Fruit fly (Drosophila melanogaster): ENCODE data around the gene CG31373.

CG31373 gene

DNA sequence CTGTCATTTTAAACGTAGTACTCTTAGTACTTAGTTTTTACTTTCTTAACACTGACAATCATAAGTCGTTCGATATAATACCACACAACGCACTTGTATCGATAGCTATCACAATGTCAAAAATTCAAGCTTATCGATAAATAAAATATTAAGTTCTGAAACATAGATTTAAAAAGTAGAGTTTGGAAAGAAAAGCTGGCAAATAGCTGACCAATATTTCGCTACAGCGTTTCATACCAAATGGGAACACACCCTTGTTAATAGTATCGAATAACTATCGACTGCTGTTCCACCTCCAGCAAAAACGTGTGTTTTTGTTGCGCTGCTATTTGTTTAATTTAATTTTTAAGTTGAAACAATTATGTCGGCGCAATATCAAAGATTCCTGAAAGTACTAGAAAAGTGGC, 12.8 kb downstream of the CG31373 start, which contains the start of the genes pug, CG14683 and CG46459 (continued):
- TF ChIP-seq ap (GFP tag; IDR thresholded peaks at IDR 0.05): no peak
- TF ChIP-seq NfI (GFP tag; optimal IDR thresholded peaks at IDR 0.05): peak; percentile 10
- peak; percentile 48 for TF ChIP-seq HLH54F (GFP tag; optimal IDR thresholded peaks at IDR 0.05)
- TF ChIP-seq CG34224 (GFP tag; IDR thresholded peaks at IDR 0.05; ENCODE audit: partially characterized antibody): peak; percentile 98
- TF ChIP-seq CG13424 (tag; optimal IDR thresholded peaks at IDR 0.05): no peak
- TF ChIP-seq CG2889 (GFP tag; IDR thresholded peaks at IDR 0.05): no peak
- TF ChIP-seq CG1233 (GFP tag; optimal IDR thresholded peaks at IDR 0.05): no peak
- 0 out of 2 replicates have a peak, but pooled peaks have one; percentile 11 for TF ChIP-seq CG6689 (GFP tag; IDR thresholded peaks at IDR 0.05)
- peak; percentile 35; the same call in 1 of the 2 replicates for TF ChIP-seq MBD-R2 (GFP tag; IDR thresholded peaks at IDR 0.05)
- TF ChIP-seq sisA (GFP tag; IDR thresholded peaks at IDR 0.05): 0 out of 2 replicates have a peak, but pooled peaks have one; percentile 6
- peak; percentile 8 for TF ChIP-seq CG8388 (GFP tag; optimal IDR thresholded peaks at IDR 0.05)
- peak; percentile 90 for TF ChIP-seq ato (GFP tag; IDR thresholded peaks at IDR 0.05; ENCODE audit: partially characterized antibody)
- TF ChIP-seq Chrac-16 (GFP tag; optimal IDR thresholded peaks at IDR 0.05): peak; percentile 8
- TF ChIP-seq hth (optimal IDR thresholded peaks at IDR 0.05): no peak
- TF ChIP-seq Vsx1 (GFP tag; optimal IDR thresholded peaks at IDR 0.05): no peak
- TF ChIP-seq Usf (GFP tag; optimal IDR thresholded peaks at IDR 0.05): no peak
- TF ChIP-seq CG6654 (GFP tag; optimal IDR thresholded peaks at IDR 0.05): no peak
- no peak for TF ChIP-seq CG12769 (tag; optimal IDR thresholded peaks at IDR 0.05)
- TF ChIP-seq Max (GFP tag; optimal IDR thresholded peaks at IDR 0.05): peak; percentile 25
- TF ChIP-seq tll (GFP tag; optimal IDR thresholded peaks at IDR 0.05): no peak
- peak; percentile 98 for TF ChIP-seq knrl (GFP tag; IDR thresholded peaks at IDR 0.05; ENCODE audit: partially characterized antibody)
- TF ChIP-seq Nf-YA (GFP tag; IDR thresholded peaks at IDR 0.05): no peak
- peak; percentile 95 for TF ChIP-seq Bgb (GFP tag; IDR thresholded peaks at IDR 0.05; ENCODE audit: partially characterized antibody)
- no peak for TF ChIP-seq CG4328 (GFP tag; optimal IDR thresholded peaks at IDR 0.05)
- TF ChIP-seq CG18011 (GFP tag; optimal IDR thresholded peaks at IDR 0.05): peak; percentile 2
- TF ChIP-seq MESR4 (GFP tag; optimal IDR thresholded peaks at IDR 0.05): peak; percentile 45
- peak; percentile 70 for TF ChIP-seq CG9932 (GFP tag; IDR thresholded peaks at IDR 0.05)
- TF ChIP-seq CG10979 (tag; optimal IDR thresholded peaks at IDR 0.05): no peak
- no peak for TF ChIP-seq tup (GFP tag; optimal IDR thresholded peaks at IDR 0.05)
- TF ChIP-seq onecut (GFP tag; IDR thresholded peaks at IDR 0.05): no peak
- TF ChIP-seq Ets97D (GFP tag; optimal IDR thresholded peaks at IDR 0.05): peak; percentile 80
- TF ChIP-seq gcm (GFP tag; optimal IDR thresholded peaks at IDR 0.05): no peak
- no peak for TF ChIP-seq CG17912 (GFP tag; optimal IDR thresholded peaks at IDR 0.05)
- TF ChIP-seq dmrt11E (tag; optimal IDR thresholded peaks at IDR 0.05): peak; percentile 26
- no peak for TF ChIP-seq slp2 (GFP tag; optimal IDR thresholded peaks at IDR 0.05)
- TF ChIP-seq CG4404 (GFP tag; IDR thresholded peaks at IDR 0.05): no peak
- peak; percentile 43 for TF ChIP-seq caup (GFP tag; optimal IDR thresholded peaks at IDR 0.05; ENCODE audit: severe bottlenecking)
- TF ChIP-seq CG14965 (GFP tag; optimal IDR thresholded peaks at IDR 0.05; ENCODE audit: borderline replicate concordance): no peak
- no peak for TF ChIP-seq sr (GFP tag; IDR thresholded peaks at IDR 0.05)
- no peak for TF ChIP-seq ewg (GFP tag; optimal IDR thresholded peaks at IDR 0.05)
- TF ChIP-seq ttk (GFP tag; IDR thresholded peaks at IDR 0.05): no peak
- TF ChIP-seq CG1602 (GFP tag; optimal IDR thresholded peaks at IDR 0.05): peak; percentile 29
- peak; percentile 98 for TF ChIP-seq CG2129 (GFP tag; IDR thresholded peaks at IDR 0.05; ENCODE audit: partially characterized antibody)
- TF ChIP-seq pros (GFP tag; optimal IDR thresholded peaks at IDR 0.05): no peak
- no peak for TF ChIP-seq Lim3 (GFP tag; IDR thresholded peaks at IDR 0.05)
- TF ChIP-seq CG1603 (tag; optimal IDR thresholded peaks at IDR 0.05): peak; percentile 23
- TF ChIP-seq hb (GFP tag; IDR thresholded peaks at IDR 0.05; ENCODE audit: partially characterized antibody): peak; percentile 97
- peak; percentile 12 for TF ChIP-seq CG16863 (GFP tag; optimal IDR thresholded peaks at IDR 0.05)
- peak; percentile 16 for TF ChIP-seq bcd (GFP tag; optimal IDR thresholded peaks at IDR 0.05)
- no peak for TF ChIP-seq Oaz (GFP tag; IDR thresholded peaks at IDR 0.05)

All from whole organism, embryonic.